Worm (Caenorhabditis elegans): ENCODE results near the gene nspb-5.

ce11 chrIV:6627798-6628197, 29.0 kb downstream of the nspb-5 start, which contains the start of gene cest-5.2:
- TF ChIP-seq pqm-1 (tag; optimal IDR thresholded peaks at IDR 0.05) (no peak), nhr-11 (tag; optimal IDR thresholded peaks at IDR 0.05) (no peak), ama-1 (optimal IDR thresholded peaks at IDR 0.05) (no peak), ceh-22 (tag; optimal IDR thresholded peaks at IDR 0.05) (no peak)

Measured in whole organism, late embryonic.